Worm (Caenorhabditis elegans): ENCODE measurements around the gene F25E5.1.
A peak's percentile ranks its signal among the peaks of the same experiment; 100 is the strongest.

DNA sequence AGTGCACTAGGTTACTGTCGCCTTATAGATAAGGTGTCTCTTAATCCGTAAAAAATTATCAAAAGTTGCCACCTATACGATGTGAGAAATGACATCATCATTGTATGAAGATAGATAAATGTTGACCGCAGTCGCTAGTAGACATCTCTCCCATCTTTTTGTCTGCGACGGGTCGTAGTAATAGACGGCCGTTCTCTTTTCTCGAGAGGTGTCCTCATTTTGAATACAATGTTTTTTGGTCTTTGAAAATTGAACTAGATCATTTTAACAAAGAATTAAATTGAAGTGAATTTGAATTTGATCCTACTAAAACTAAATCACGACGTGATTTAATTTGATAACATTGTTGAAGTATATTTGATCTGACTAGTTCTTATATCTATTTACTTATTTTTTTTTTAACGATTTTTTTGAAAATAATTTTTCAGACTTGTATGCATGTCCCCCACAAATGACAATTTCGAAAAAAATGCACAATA is 42.9 kb downstream of the F25E5.1 start, which contains the start of the genes str-31 and nhr-172:
- no peak for TF ChIP-seq pqm-1 (tag; optimal IDR thresholded peaks at IDR 0.05)
- peak; percentile 56 for TF ChIP-seq nhr-23 (tag; optimal IDR thresholded peaks at IDR 0.05)
- TF ChIP-seq unc-39 (tag; optimal IDR thresholded peaks at IDR 0.05) = no peak
- no peak for TF ChIP-seq unc-62 (GFP tag; optimal IDR thresholded peaks at IDR 0.05)
- TF ChIP-seq skn-1 (tag; optimal IDR thresholded peaks at IDR 0.05) = no peak
- no peak for TF ChIP-seq nhr-77 (tag; optimal IDR thresholded peaks at IDR 0.05)
- TF ChIP-seq lin-15B (tag; optimal IDR thresholded peaks at IDR 0.05) = no peak
- TF ChIP-seq mdl-1 (tag; optimal IDR thresholded peaks at IDR 0.05) = no peak

Measured in whole organism, L3 larva.